Worm (Caenorhabditis elegans) whole organism, L2 larva: ENCODE results near the gene F16B4.2.

ENCODE experiments used
- C34F6.9 ChIP-seq: fragments of 150-350 bp; optimal IDR thresholded peaks from 2 replicates; lab custom pipeline; 2014; ENCODE audit warnings: missing biosample characterization, missing genetic modification characterization
- F13H6.1 ChIP-seq: sonication (generic microtip); optimal IDR thresholded peaks from 2 replicates; lab custom pipeline; 2016; ENCODE audit warnings: missing genetic modification characterization, missing compliant biosample characterization
- R02D3.7 ChIP-seq: fragments of 150-350 bp; optimal IDR thresholded peaks from 2 replicates; lab custom pipeline; 2014; ENCODE audit warnings: missing biosample characterization, missing genetic modification characterization
- Y55F3AM.14 ChIP-seq: fragments of 200-800 bp; sonication (Bioruptor generic); optimal IDR thresholded peaks from 2 replicates; lab custom pipeline; 2018; ENCODE audit warnings: mild to moderate bottlenecking, missing genetic modification characterization, missing compliant biosample characterization
- ZK546.5 ChIP-seq: sonication (generic microtip); optimal IDR thresholded peaks from 2 replicates; lab custom pipeline; 2017; ENCODE audit warnings: missing biosample characterization, missing genetic modification characterization
- alr-1 ChIP-seq: fragments of 150-350 bp; optimal IDR thresholded peaks from 2 replicates; lab custom pipeline; 2014; ENCODE audit warnings: missing biosample characterization, missing genetic modification characterization
- aly-2 ChIP-seq: fragments of 150-350 bp; optimal IDR thresholded peaks from 2 replicates; lab custom pipeline; 2014; ENCODE audit warnings: missing biosample characterization, missing genetic modification characterization
- ama-1 ChIP-seq: fragments of 150-350 bp; optimal IDR thresholded peaks from 2 replicates; lab custom pipeline; 2018; ENCODE audit warnings: inconsistent platforms
- blmp-1 ChIP-seq: sonication (generic microtip); optimal IDR thresholded peaks from 2 replicates; lab custom pipeline; 2017; ENCODE audit warnings: missing genetic modification characterization, mild to moderate bottlenecking, missing compliant biosample characterization, antibody characterized with exemption, moderate library complexity; ENCODE audit not compliant: insufficient read depth
- ceh-16 ChIP-seq: fragments of 150-350 bp; optimal IDR thresholded peaks from 2 replicates; lab custom pipeline; 2014; ENCODE audit warnings: missing biosample characterization, missing genetic modification characterization
- crh-2 ChIP-seq: sonication (generic microtip); optimal IDR thresholded peaks from 2 replicates; lab custom pipeline; 2017; ENCODE audit warnings: missing biosample characterization, missing genetic modification characterization
- dmd-4 ChIP-seq: sonication (generic microtip); optimal IDR thresholded peaks from 2 replicates; lab custom pipeline; 2017; ENCODE audit warnings: missing biosample characterization, missing genetic modification characterization
- egl-27 ChIP-seq: sonication (generic microtip); optimal IDR thresholded peaks from 3 replicates; lab custom pipeline; 2017; ENCODE audit warnings: missing biosample characterization, missing genetic modification reagents, missing genetic modification characterization
- elt-3 ChIP-seq: sonication (generic microtip); optimal IDR thresholded peaks from 2 replicates; lab custom pipeline; 2017; ENCODE audit warnings: missing biosample characterization, missing genetic modification characterization
- fos-1 ChIP-seq: fragments of 150-350 bp; optimal IDR thresholded peaks from 2 replicates; lab custom pipeline; 2014; ENCODE audit warnings: missing biosample characterization, missing genetic modification characterization
- gmeb-1 ChIP-seq: fragments of 150-350 bp; optimal IDR thresholded peaks from 2 replicates; lab custom pipeline; 2014; ENCODE audit warnings: missing biosample characterization, missing genetic modification characterization
- lin-13 ChIP-seq: fragments of 150-350 bp; optimal IDR thresholded peaks from 2 replicates; lab custom pipeline; 2014; ENCODE audit warnings: missing biosample characterization, missing genetic modification reagents, missing genetic modification characterization
- lsy-2 ChIP-seq, 2 experiments: fragments of 150-350 bp in 1 of 2; sonication (generic microtip) in 1 of 2; optimal IDR thresholded peaks; 2 replicates each; lab custom pipeline; 2014 to 2017; ENCODE audit warnings: missing biosample characterization in 2 of 2, missing genetic modification characterization in 2 of 2
- mab-5 ChIP-seq: fragments of 150-350 bp; optimal IDR thresholded peaks from 2 replicates; lab custom pipeline; 2014; ENCODE audit warnings: missing biosample characterization, missing genetic modification characterization
- mdl-1 ChIP-seq, 2 experiments: fragments of 150-350 bp in 1 of 2; sonication (generic microtip) in 1 of 2; optimal IDR thresholded peaks; 2 replicates each; lab custom pipeline; 2017; ENCODE audit warnings: missing biosample characterization in 2 of 2, missing genetic modification characterization in 2 of 2
- nhr-10 ChIP-seq: sonication (generic microtip); optimal IDR thresholded peaks from 2 replicates; lab custom pipeline; 2017; ENCODE audit warnings: missing biosample characterization, missing genetic modification characterization
- nhr-11 ChIP-seq: fragments of 150-350 bp; optimal IDR thresholded peaks from 2 replicates; lab custom pipeline; 2014; ENCODE audit warnings: missing biosample characterization, missing genetic modification characterization
- nhr-12 ChIP-seq: fragments of 150-350 bp; optimal IDR thresholded peaks from 2 replicates; lab custom pipeline; 2014; ENCODE audit warnings: missing biosample characterization, missing genetic modification characterization
- nhr-129 ChIP-seq: fragments of 150-350 bp; optimal IDR thresholded peaks from 2 replicates; lab custom pipeline; 2014; ENCODE audit warnings: missing biosample characterization, missing genetic modification characterization
- nhr-21 ChIP-seq: fragments of 150-350 bp; optimal IDR thresholded peaks from 2 replicates; lab custom pipeline; 2014; ENCODE audit warnings: missing biosample characterization, missing genetic modification characterization
- nhr-25 ChIP-seq: fragments of 150-350 bp; sonication (generic microtip); optimal IDR thresholded peaks from 3 replicates; lab custom pipeline; 2014; ENCODE audit warnings: missing biosample characterization, missing genetic modification characterization
- nhr-6 ChIP-seq: fragments of 150-350 bp; optimal IDR thresholded peaks from 2 replicates; lab custom pipeline; 2014; ENCODE audit warnings: missing biosample characterization, missing genetic modification characterization
- nhr-77 ChIP-seq: fragments of 150-350 bp; optimal IDR thresholded peaks from 2 replicates; lab custom pipeline; 2014; ENCODE audit warnings: missing biosample characterization, missing genetic modification characterization
- sem-4 ChIP-seq: fragments of 150-350 bp; optimal IDR thresholded peaks from 2 replicates; lab custom pipeline; 2014; ENCODE audit warnings: missing biosample characterization, missing genetic modification reagents, missing genetic modification characterization
- sma-3 ChIP-seq: sonication (generic microtip); optimal IDR thresholded peaks from 2 replicates; lab custom pipeline; 2016; ENCODE audit warnings: missing genetic modification reagents, missing genetic modification characterization, missing compliant biosample characterization
- sma-9 ChIP-seq, 2 experiments: fragments of 150-350 bp in 1 of 2; sonication (generic microtip) in 1 of 2; optimal IDR thresholded peaks; 2 replicates each; lab custom pipeline; 2014 to 2016; ENCODE audit warnings: missing genetic modification characterization in 2 of 2, mild to moderate bottlenecking in 1 of 2, missing biosample characterization in 1 of 2, missing compliant biosample characterization in 1 of 2, missing genetic modification reagents in 1 of 2, moderate library complexity in 1 of 2
- snpc-4 ChIP-seq: fragments of 150-350 bp; optimal IDR thresholded peaks from 2 replicates; lab custom pipeline; 2014; ENCODE audit warnings: missing biosample characterization, missing genetic modification characterization
- unc-55 ChIP-seq: fragments of 150-350 bp; sonication (generic microtip); optimal IDR thresholded peaks from 3 replicates; lab custom pipeline; 2014; ENCODE audit warnings: missing biosample characterization, missing genetic modification reagents, missing genetic modification characterization
- unc-62 ChIP-seq: fragments of 150-350 bp; optimal IDR thresholded peaks from 2 replicates; lab custom pipeline; 2014; ENCODE audit warnings: missing biosample characterization, missing genetic modification reagents, missing genetic modification characterization
- zag-1 ChIP-seq: fragments of 150-350 bp; optimal IDR thresholded peaks from 2 replicates; lab custom pipeline; 2014; ENCODE audit warnings: missing biosample characterization, missing genetic modification characterization
- ztf-1 ChIP-seq: fragments of 200-800 bp; sonication (Bioruptor generic); conservative IDR thresholded peaks from 2 replicates; pipeline ENCODE4 v1.3.6; 2022; ENCODE audit warnings: missing genetic modification characterization, missing compliant biosample characterization
- ztf-11 ChIP-seq: sonication (generic microtip); optimal IDR thresholded peaks from 2 replicates; lab custom pipeline; 2017; ENCODE audit warnings: missing biosample characterization, missing genetic modification characterization

F16B4.2 gene

ce11 chrV:1623429-1623828 lies 22.6 kb downstream of the F16B4.2 start:
- TF ChIP-seq elt-3, result no peak
- TF ChIP-seq mab-5, result no peak
- no peak for TF ChIP-seq Y55F3AM.14
- TF ChIP-seq nhr-25 (tag; lab: Kevin White, UChicago), result no peak
- no peak for TF ChIP-seq unc-62 (GFP tag; lab: Kevin White, UChicago)
- TF ChIP-seq dmd-4, result no peak
- TF ChIP-seq nhr-11 (tag; lab: Kevin White, UChicago), result no peak
- no peak for TF ChIP-seq ceh-16 (tag; lab: Kevin White, UChicago)
- no peak for TF ChIP-seq ztf-11 (tag; lab: Kevin White, UChicago)
- no peak for TF ChIP-seq C34F6.9
- no peak for TF ChIP-seq gmeb-1 (tag; lab: Kevin White, UChicago)
- TF ChIP-seq nhr-12 (tag; lab: Kevin White, UChicago), result no peak
- TF ChIP-seq nhr-77 (tag; lab: Kevin White, UChicago), result no peak
- TF ChIP-seq F13H6.1 (tag; lab: Kevin White, UChicago), result no peak

ce11 chrV:1624340-1624739 lies 23.5 kb downstream of the F16B4.2 start, which contains the start of gene nhr-110:
nhr-110 (minus strand) TSS chrV:1624440.
- TF ChIP-seq mdl-1 (tag; optimal IDR thresholded peaks at IDR 0.05; lab: Kevin White, UChicago) (no peak), aly-2 (tag; lab: Kevin White, UChicago) (no peak), ztf-1 (GFP tag; lab: Robert Waterston, UW) (no peak), snpc-4 (tag; lab: Kevin White, UChicago) (no peak), nhr-21 (tag; lab: Kevin White, UChicago) (no peak)
- TF ChIP-seq, all 48 proteins: peak for 0

ce11 chrV:1626720-1627119 lies 25.9 kb downstream of the F16B4.2 start, which contains the start of gene nhr-237:
nhr-237 (minus strand) TSS chrV:1626820.
- TF ChIP-seq egl-27 (tag; lab: Kevin White, UChicago) (no peak), lin-13 (GFP tag; lab: Kevin White, UChicago) (no peak), C34F6.9 (no peak), mab-5 (no peak), sem-4 (tag; lab: Kevin White, UChicago) (no peak), nhr-21 (tag; lab: Kevin White, UChicago) (no peak), nhr-6 (tag; lab: Kevin White, UChicago) (no peak), lsy-2 (tag; optimal IDR thresholded peaks at IDR 0.05; lab: Kevin White, UChicago) (no peak), fos-1 (no peak), zag-1 (tag; lab: Kevin White, UChicago) (no peak), alr-1 (no peak), R02D3.7 (tag; lab: Kevin White, UChicago) (no peak), nhr-129 (tag; lab: Kevin White, UChicago) (no peak), nhr-77 (tag; lab: Kevin White, UChicago) (no peak), ama-1 (lab: Kevin White, UChicago) (no peak), nhr-12 (tag; lab: Kevin White, UChicago) (no peak), unc-55 (no peak), crh-2 (tag; lab: Kevin White, UChicago) (no peak)
- TF ChIP-seq, all 48 proteins: peak for 0

ce11 chrV:1627269-1627668 lies 26.4 kb downstream of the F16B4.2 start:
- no peak for TF ChIP-seq C34F6.9
- peak; percentile 76 for TF ChIP-seq nhr-129 (tag; lab: Kevin White, UChicago)
- peak; percentile 35 for TF ChIP-seq fos-1
- peak; percentile 56 for TF ChIP-seq sma-9 (GFP tag; optimal IDR thresholded peaks at IDR 0.05; lab: Kevin White, UChicago)
- no peak for TF ChIP-seq sma-9 (tag; optimal IDR thresholded peaks at IDR 0.05; lab: Kevin White, UChicago)
- TF ChIP-seq egl-27 (tag; lab: Kevin White, UChicago), result peak; percentile 57
- no peak for TF ChIP-seq blmp-1 (tag; lab: Kevin White, UChicago)
- peak; percentile 44 for TF ChIP-seq crh-2 (tag; lab: Kevin White, UChicago)
- TF ChIP-seq F13H6.1 (tag; lab: Kevin White, UChicago), result peak; percentile 84
- no peak for TF ChIP-seq ZK546.5 (tag; lab: Kevin White, UChicago)
- no peak for TF ChIP-seq nhr-10 (tag; lab: Kevin White, UChicago)
- TF ChIP-seq sma-3, result peak; percentile 49
- TF ChIP-seq nhr-25 (tag; lab: Kevin White, UChicago), result peak; percentile 69
- no peak for TF ChIP-seq Y55F3AM.14
- no peak for TF ChIP-seq ztf-1 (GFP tag; lab: Robert Waterston, UW)
